Worm (Caenorhabditis elegans) whole organism, L1 larva: ENCODE measurements around the gene ebp-3.
A peak's percentile ranks its signal among the peaks of the same experiment; 100 is the strongest.

Source experiments
- C04F5.9 ChIP-seq: sonication (generic microtip); optimal IDR thresholded peaks from 2 replicates; lab custom pipeline; 2016; ENCODE audit warnings: missing genetic modification characterization, missing compliant biosample characterization
- C16A3.4 ChIP-seq: fragments of 150-350 bp; optimal IDR thresholded peaks from 2 replicates; lab custom pipeline; 2014; ENCODE audit warnings: missing biosample characterization, missing genetic modification characterization
- F16B12.6 ChIP-seq: fragments of 150-350 bp; optimal IDR thresholded peaks from 2 replicates; lab custom pipeline; 2014; ENCODE audit warnings: missing biosample characterization, missing genetic modification characterization
- blmp-1 ChIP-seq: fragments of 150-350 bp; optimal IDR thresholded peaks from 2 replicates; lab custom pipeline; 2014; ENCODE audit warnings: missing biosample characterization, missing genetic modification characterization
- ceh-8 ChIP-seq: fragments of 200-800 bp; sonication (Bioruptor generic); optimal IDR thresholded peaks from 2 replicates; lab custom pipeline; 2018; ENCODE audit warnings: mild to moderate bottlenecking, missing genetic modification characterization, moderate library complexity, missing compliant biosample characterization
- ceh-90 ChIP-seq: sonication (generic microtip); optimal IDR thresholded peaks from 2 replicates; lab custom pipeline; 2016; ENCODE audit warnings: missing genetic modification characterization, missing compliant biosample characterization
- dsc-1 ChIP-seq: sonication (generic microtip); optimal IDR thresholded peaks from 2 replicates; lab custom pipeline; 2016; ENCODE audit warnings: mild to moderate bottlenecking, missing genetic modification characterization, missing compliant biosample characterization
- efl-1 ChIP-seq, 4 experiments: fragments of 150-350 bp; optimal IDR thresholded peaks in 3 of 4; peaks in 1 of 4; 1 replicate in 1 of 4; 2 replicates in 3 of 4; lab custom pipeline; 2014; ENCODE audit warnings: missing biosample characterization in 2 of 4, missing genetic modification characterization in 2 of 4, missing genetic modification reagents in 2 of 4
- egl-27 ChIP-seq, 2 experiments: fragments of 150-350 bp in 1 of 2; sonication (generic microtip); optimal IDR thresholded peaks; 3 replicates each; lab custom pipeline; 2017 to 2018; ENCODE audit warnings: missing biosample characterization in 2 of 2, missing genetic modification characterization in 2 of 2, missing genetic modification reagents in 2 of 2
- ets-5 ChIP-seq: fragments of 200-800 bp; sonication (Bioruptor generic); IDR thresholded peaks from 2 replicates; pipeline ENCODE4 v1.3.6; 2022; ENCODE audit warnings: missing genetic modification characterization, missing compliant biosample characterization
- fos-1 ChIP-seq: fragments of 150-350 bp; optimal IDR thresholded peaks from 2 replicates; lab custom pipeline; 2014; ENCODE audit warnings: missing biosample characterization, missing genetic modification characterization
- lin-14 ChIP-seq: fragments of 200-800 bp; sonication (Bioruptor generic); optimal IDR thresholded peaks from 2 replicates; lab custom pipeline; 2018; ENCODE audit warnings: mild to moderate bottlenecking, missing genetic modification characterization, moderate library complexity, missing compliant biosample characterization
- lin-39 ChIP-seq: fragments of 150-350 bp; optimal IDR thresholded peaks from 2 replicates; lab custom pipeline; 2014; ENCODE audit warnings: missing biosample characterization, missing genetic modification reagents, missing genetic modification characterization
- mab-9 ChIP-seq: fragments of 200-800 bp; sonication (Bioruptor generic); IDR thresholded peaks from 2 replicates; pipeline ENCODE4 v1.3.6; 2022; ENCODE audit warnings: missing genetic modification reagents, missing genetic modification characterization, missing compliant biosample characterization
- nhr-85 ChIP-seq: sonication (generic microtip); peaks from one replicate; lab custom pipeline; 2016; ENCODE audit warnings: missing genetic modification characterization, inconsistent platforms, missing compliant biosample characterization
- pax-3 ChIP-seq: fragments of 200-800 bp; sonication (Bioruptor generic); optimal IDR thresholded peaks from 2 replicates; lab custom pipeline; 2018; ENCODE audit warnings: mild to moderate bottlenecking, missing genetic modification characterization, moderate library complexity, missing compliant biosample characterization
- rnt-1 ChIP-seq: sonication (generic microtip); optimal IDR thresholded peaks from 2 replicates; lab custom pipeline; 2016; ENCODE audit warnings: mild to moderate bottlenecking, missing genetic modification characterization, moderate library complexity, missing compliant biosample characterization
- snpc-4 ChIP-seq: fragments of 150-350 bp; optimal IDR thresholded peaks from 2 replicates; lab custom pipeline; 2014; ENCODE audit warnings: missing biosample characterization, missing genetic modification characterization
- sox-4 ChIP-seq: sonication (generic microtip); optimal IDR thresholded peaks from 2 replicates; lab custom pipeline; 2016; ENCODE audit warnings: missing genetic modification characterization, missing compliant biosample characterization
- swsn-7 ChIP-seq: sonication (generic microtip); optimal IDR thresholded peaks from 2 replicates; lab custom pipeline; 2016; ENCODE audit warnings: missing genetic modification characterization, missing compliant biosample characterization
- tlp-1 ChIP-seq: fragments of 150-350 bp; optimal IDR thresholded peaks from 2 replicates; lab custom pipeline; 2014; ENCODE audit warnings: missing biosample characterization, missing genetic modification characterization
- unc-86 ChIP-seq: sonication (generic microtip); optimal IDR thresholded peaks from 2 replicates; lab custom pipeline; 2016; ENCODE audit warnings: missing genetic modification characterization, missing compliant biosample characterization

The ebp-3 gene

ce11 chrV:18098387-18098786 is 42.6 kb downstream of the ebp-3 start, which contains the start of gene par-4:
Gene par-4 (plus strand): TSS chrV:18098687.
- no peak for TF ChIP-seq pax-3 (tag; lab: Kevin White, UChicago)
- no peak for TF ChIP-seq blmp-1 (tag; lab: Kevin White, UChicago)
- TF ChIP-seq rnt-1: no peak
- TF ChIP-seq nhr-85 (tag; lab: Kevin White, UChicago): peak; percentile 53
- no peak for TF ChIP-seq efl-1 (optimal IDR thresholded peaks at IDR 0.05; lab: Kevin White, UChicago)
- peak in 1 of 2 experiments; percentile 3 for TF ChIP-seq efl-1 (GFP tag; optimal IDR thresholded peaks at IDR 0.05 in 1 of 2; lab: Kevin White, UChicago)
- no peak for TF ChIP-seq mab-9 (GFP tag; lab: Robert Waterston, UW)
- no peak for TF ChIP-seq lin-14 (GFP tag; lab: Kevin White, UChicago)
- TF ChIP-seq fos-1 (tag; lab: Kevin White, UChicago): no peak
- no peak for TF ChIP-seq C04F5.9
- TF ChIP-seq egl-27 (tag; optimal IDR thresholded peaks at IDR 0.05; lab: Kevin White, UChicago): no peak

- no peak for TF ChIP-seq ceh-8 (GFP tag; lab: Kevin White, UChicago)
- TF ChIP-seq ets-5 (GFP tag; lab: Robert Waterston, UW): no peak
- no peak for TF ChIP-seq sox-4
- TF ChIP-seq efl-1 (optimal IDR thresholded peaks at IDR 0.05; lab: Kevin White, UChicago): no peak
- TF ChIP-seq efl-1 (GFP tag; optimal IDR thresholded peaks at IDR 0.05 in 1 of 2; lab: Kevin White, UChicago): no peak
- TF ChIP-seq dsc-1 (tag; lab: Kevin White, UChicago): no peak
- TF ChIP-seq fos-1 (tag; lab: Kevin White, UChicago): no peak
- TF ChIP-seq swsn-7 (tag; lab: Kevin White, UChicago): no peak
- TF ChIP-seq unc-86 (tag; lab: Kevin White, UChicago): no peak
- TF ChIP-seq tlp-1 (tag; lab: Kevin White, UChicago): no peak
- no peak for TF ChIP-seq lin-39 (tag; lab: Kevin White, UChicago)
- TF ChIP-seq snpc-4 (tag; lab: Kevin White, UChicago): no peak
- TF ChIP-seq C16A3.4 (tag; lab: Kevin White, UChicago): no peak
Observed at ce11 chrV:18106055-18106454, 50.3 kb downstream of the ebp-3 start.

DNA sequence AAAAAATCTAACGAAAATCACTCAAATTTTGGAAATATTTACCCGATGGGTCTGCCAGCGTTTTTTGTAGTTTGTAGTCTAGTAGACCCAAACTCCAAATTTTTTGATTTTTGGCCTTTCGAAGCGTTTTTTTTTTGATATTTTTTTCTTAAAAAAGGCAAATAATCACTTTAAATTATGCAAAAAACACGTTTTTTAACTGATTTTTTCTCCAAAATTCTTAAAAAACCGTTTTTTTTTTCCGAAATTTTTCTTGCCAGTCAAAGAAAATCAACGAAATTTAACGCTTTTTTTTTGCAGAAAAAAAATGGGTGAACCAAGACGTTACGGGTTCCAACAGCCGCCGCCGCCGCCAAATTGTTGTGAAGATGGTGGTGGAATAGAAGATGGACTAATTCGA is 52.2 kb downstream of the ebp-3 start, which contains the start of gene Y37H2A.1:
Gene Y37H2A.1, plus strand, starts transcription at position 301 of the 400 bp plus-strand sequence.
- TF ChIP-seq efl-1 (optimal IDR thresholded peaks at IDR 0.05; lab: Kevin White, UChicago) (no peak), efl-1 (GFP tag; optimal IDR thresholded peaks at IDR 0.05 in 1 of 2; lab: Kevin White, UChicago) (peak in 1 of 2 experiments; percentile 65), nhr-85 (tag; lab: Kevin White, UChicago) (no peak)

DNA sequence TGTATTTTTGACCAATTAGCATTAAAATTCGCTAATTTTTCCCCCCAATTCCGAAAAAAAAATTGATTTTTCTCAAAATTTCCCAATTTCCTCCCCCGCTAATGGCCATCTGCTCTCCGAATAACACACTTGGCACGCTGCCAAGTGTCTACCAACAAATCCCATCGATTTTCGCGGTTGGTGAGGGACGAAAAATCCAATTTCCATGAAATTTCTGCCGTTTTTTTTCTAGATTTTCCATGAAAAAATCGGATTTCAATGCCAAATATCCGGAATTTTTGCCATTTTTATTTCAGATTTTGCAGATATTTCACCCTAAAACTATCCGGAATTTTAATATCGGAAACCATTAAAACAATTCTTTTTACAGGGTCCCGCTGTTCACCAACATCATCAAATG is 53.7 kb downstream of the ebp-3 start:
- TF ChIP-seq lin-39 (tag; lab: Kevin White, UChicago) (no peak), lin-14 (GFP tag; lab: Kevin White, UChicago) (no peak), ceh-90 (no peak), F16B12.6 (no peak)
